Worm (Caenorhabditis elegans): Measurements from ENCODE around the gene F01G10.4.

DNA sequence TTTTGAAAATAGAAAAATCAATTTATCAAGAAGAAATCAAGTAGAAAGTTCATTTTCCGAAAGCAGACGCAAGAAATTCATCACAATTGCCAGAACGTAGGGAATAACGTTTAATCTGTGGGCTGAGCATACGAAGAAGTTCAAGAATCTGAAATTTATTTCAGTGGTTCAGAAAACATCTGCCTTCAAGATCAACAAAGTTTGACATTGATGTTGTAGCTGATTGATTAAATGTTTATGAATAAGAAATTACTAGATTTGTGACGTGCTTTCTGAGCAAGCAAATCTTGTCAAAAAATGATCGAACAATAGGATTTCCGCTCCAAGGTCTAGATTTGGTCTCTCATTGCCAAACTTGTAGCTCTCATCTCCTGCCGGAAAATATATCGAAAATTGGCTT, 26.2 kb downstream of the F01G10.4 start, which contains the start of gene K04D7.6:
- TF ChIP-seq nhr-237 (tag; optimal IDR thresholded peaks at IDR 0.05): no peak
- TF ChIP-seq nhr-12 (tag; optimal IDR thresholded peaks at IDR 0.05): no peak
- no peak for TF ChIP-seq nhr-11 (tag; optimal IDR thresholded peaks at IDR 0.05)
